Fruit fly (Drosophila melanogaster): ENCODE results near the gene CG7900.

DNA sequence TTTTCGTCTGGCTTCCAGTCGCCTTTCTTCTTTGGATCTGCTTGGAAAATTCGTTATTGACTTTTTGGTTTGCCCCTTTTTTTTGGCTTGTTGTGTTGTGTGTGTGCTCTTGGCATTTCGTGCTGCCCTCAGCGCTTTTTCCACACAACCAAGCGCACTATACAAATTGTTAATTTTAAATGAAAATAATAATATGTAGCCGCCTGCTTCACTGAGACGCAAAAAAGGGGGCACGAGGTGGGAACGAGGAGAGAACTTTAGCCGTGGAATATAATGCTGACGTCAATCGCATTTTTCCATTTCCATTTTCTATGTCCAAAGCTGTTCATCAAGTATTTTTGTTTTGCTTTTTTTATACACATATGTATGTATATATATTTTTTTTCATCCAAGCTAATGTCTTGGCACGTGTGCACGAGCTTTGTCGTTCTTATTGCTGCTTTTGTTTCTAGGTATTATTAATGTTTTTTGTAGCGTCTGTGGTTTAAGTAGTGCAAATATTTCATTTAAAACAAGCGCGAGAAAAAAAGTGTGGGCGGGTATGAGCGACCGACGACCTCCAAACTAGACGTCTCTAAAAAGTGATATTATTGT lies 18.0 kb downstream of the CG7900 start:
- TF ChIP-seq CG7101 (tag; optimal IDR thresholded peaks at IDR 0.05) = no peak
- TF ChIP-seq CG7045 (GFP tag; optimal IDR thresholded peaks at IDR 0.05) = no peak
- TF ChIP-seq pad (GFP tag; optimal IDR thresholded peaks at IDR 0.05) = no peak
- TF ChIP-seq tj (GFP tag; optimal IDR thresholded peaks at IDR 0.05) = peak; percentile 99
- TF ChIP-seq CG1620 (GFP tag; optimal IDR thresholded peaks at IDR 0.05) = no peak
